Fruit fly (Drosophila melanogaster): ENCODE measurements around the gene Cpr65Ay.

DNA sequence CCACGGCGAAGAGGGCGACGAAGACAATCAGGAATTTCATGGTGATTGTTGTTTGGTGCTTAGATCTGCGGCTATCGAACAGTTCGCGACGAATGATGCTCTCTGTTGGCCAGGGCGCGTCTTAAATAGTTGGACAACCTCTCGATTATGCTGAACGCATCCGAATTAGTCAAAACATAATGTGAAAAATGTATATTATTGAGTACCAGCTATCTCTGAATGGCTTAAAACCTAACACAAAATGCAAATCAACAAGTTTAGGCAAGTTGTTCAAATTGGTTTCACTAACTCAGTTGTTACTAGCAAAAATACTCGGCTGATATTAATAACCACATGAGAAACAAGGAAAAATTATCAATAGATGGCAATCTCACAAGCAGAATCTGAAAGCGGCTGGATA is 23.3 kb downstream of the Cpr65Ay start, which contains the start of gene Lcp65Ag1:
- TF ChIP-seq CG10543 (GFP tag; optimal IDR thresholded peaks at IDR 0.05) (no peak), CG14710 (tag; optimal IDR thresholded peaks at IDR 0.05) (no peak), cas (GFP tag; IDR thresholded peaks at IDR 0.05) (no peak), mirr (GFP tag; optimal IDR thresholded peaks at IDR 0.05) (no peak), br (optimal IDR thresholded peaks at IDR 0.05) (no peak), cad (GFP tag; optimal IDR thresholded peaks at IDR 0.05) (no peak), CG8478 (optimal IDR thresholded peaks at IDR 0.05) (no peak), CG3065 (GFP tag; optimal IDR thresholded peaks at IDR 0.05) (no peak), pita (GFP tag; optimal IDR thresholded peaks at IDR 0.05) (no peak), klu (GFP tag; IDR thresholded peaks at IDR 0.05) (no peak), CTCF (GFP tag; optimal IDR thresholded peaks at IDR 0.05) (no peak)
